Worm (Caenorhabditis elegans): Measurements from ENCODE around the gene unc-77.

unc-77 gene

ce11 chrIV:6156833-6157232 is 26.8 kb downstream of the unc-77 start, which contains the start of gene C11D2.4 (continued):
- TF ChIP-seq crh-2 (tag; optimal IDR thresholded peaks at IDR 0.05) (peak; percentile 44), ama-1 (optimal IDR thresholded peaks at IDR 0.05) (no peak), nhr-25 (tag; optimal IDR thresholded peaks at IDR 0.05) (no peak), unc-39 (tag; optimal IDR thresholded peaks at IDR 0.05) (no peak), nhr-77 (tag; optimal IDR thresholded peaks at IDR 0.05) (no peak), egl-27 (tag; optimal IDR thresholded peaks at IDR 0.05) (no peak), skn-1 (tag; optimal IDR thresholded peaks at IDR 0.05) (no peak), alr-1 (tag; optimal IDR thresholded peaks at IDR 0.05) (no peak)

ce11 chrIV:6155296-6155695 is 28.4 kb downstream of the unc-77 start, which contains the start of gene C11D2.7:
Gene C11D2.7, minus strand, starts transcription at chrIV:6155396.
- no peak for TF ChIP-seq lsy-2 (tag; optimal IDR thresholded peaks at IDR 0.05)
- no peak for TF ChIP-seq sma-9 (GFP tag; optimal IDR thresholded peaks at IDR 0.05)
- TF ChIP-seq sma-9 (tag; optimal IDR thresholded peaks at IDR 0.05): no peak
- no peak for TF ChIP-seq R02D3.7 (tag; optimal IDR thresholded peaks at IDR 0.05)
- TF ChIP-seq aly-2 (tag; optimal IDR thresholded peaks at IDR 0.05): no peak
- TF ChIP-seq lin-39 (tag; optimal IDR thresholded peaks at IDR 0.05): no peak

- TF ChIP-seq nhr-77 (tag; optimal IDR thresholded peaks at IDR 0.05) (no peak), nhr-11 (tag; optimal IDR thresholded peaks at IDR 0.05) (no peak), ceh-16 (tag; optimal IDR thresholded peaks at IDR 0.05) (no peak), peb-1 (tag; optimal IDR thresholded peaks at IDR 0.05) (no peak), unc-55 (GFP tag; optimal IDR thresholded peaks at IDR 0.05) (no peak), egl-27 (tag; optimal IDR thresholded peaks at IDR 0.05) (no peak), gmeb-1 (tag; optimal IDR thresholded peaks at IDR 0.05) (no peak), nhr-10 (tag; optimal IDR thresholded peaks at IDR 0.05) (no peak), ZK546.5 (tag; optimal IDR thresholded peaks at IDR 0.05) (no peak), lin-13 (GFP tag; optimal IDR thresholded peaks at IDR 0.05) (no peak), nhr-21 (tag; optimal IDR thresholded peaks at IDR 0.05) (no peak), sma-3 (GFP tag; optimal IDR thresholded peaks at IDR 0.05) (no peak), nhr-237 (tag; optimal IDR thresholded peaks at IDR 0.05) (no peak), nhr-6 (tag; optimal IDR thresholded peaks at IDR 0.05) (no peak), mdl-1 (tag; optimal IDR thresholded peaks at IDR 0.05) (no peak), mab-5 (tag; optimal IDR thresholded peaks at IDR 0.05) (no peak), crh-2 (tag; optimal IDR thresholded peaks at IDR 0.05) (no peak), nhr-12 (tag; optimal IDR thresholded peaks at IDR 0.05) (no peak)
Measured at ce11 chrIV:6151513-6151912, 32.1 kb downstream of the unc-77 start, which contains the start of gene C11D2.3. Gene C11D2.3, plus strand, starts transcription at chrIV:6151813.

- TF ChIP-seq ztf-11 (tag; optimal IDR thresholded peaks at IDR 0.05): no peak
- TF ChIP-seq lin-39 (tag; optimal IDR thresholded peaks at IDR 0.05): no peak
- TF ChIP-seq unc-62 (GFP tag; optimal IDR thresholded peaks at IDR 0.05): no peak
- TF ChIP-seq ZK546.5 (tag; optimal IDR thresholded peaks at IDR 0.05): no peak
- TF ChIP-seq egl-27 (tag; optimal IDR thresholded peaks at IDR 0.05): no peak
- no peak for TF ChIP-seq elt-1 (tag; optimal IDR thresholded peaks at IDR 0.05)
- TF ChIP-seq F13H6.1 (tag; optimal IDR thresholded peaks at IDR 0.05): no peak
- TF ChIP-seq ceh-16 (tag; optimal IDR thresholded peaks at IDR 0.05): no peak
- no peak for TF ChIP-seq sma-3 (GFP tag; optimal IDR thresholded peaks at IDR 0.05)
- TF ChIP-seq mab-5 (tag; optimal IDR thresholded peaks at IDR 0.05): no peak
- TF ChIP-seq lin-13 (GFP tag; optimal IDR thresholded peaks at IDR 0.05): no peak
- no peak for TF ChIP-seq fos-1 (tag; optimal IDR thresholded peaks at IDR 0.05)
- no peak for TF ChIP-seq Y55F3AM.14 (GFP tag; optimal IDR thresholded peaks at IDR 0.05)
- no peak for TF ChIP-seq unc-39 (tag; optimal IDR thresholded peaks at IDR 0.05)
- no peak for TF ChIP-seq snpc-4 (tag; optimal IDR thresholded peaks at IDR 0.05)
- no peak for TF ChIP-seq ztf-4 (tag; optimal IDR thresholded peaks at IDR 0.05)
- no peak for TF ChIP-seq R02D3.7 (tag; optimal IDR thresholded peaks at IDR 0.05)
Measured at ce11 chrIV:6149359-6149758, 34.3 kb downstream of the unc-77 start.

- TF ChIP-seq nhr-11 (tag; optimal IDR thresholded peaks at IDR 0.05): no peak
- TF ChIP-seq unc-62 (GFP tag; optimal IDR thresholded peaks at IDR 0.05): no peak
- TF ChIP-seq nhr-23 (tag; optimal IDR thresholded peaks at IDR 0.05): no peak
- no peak for TF ChIP-seq elt-3 (tag; optimal IDR thresholded peaks at IDR 0.05)
- TF ChIP-seq alr-1 (tag; optimal IDR thresholded peaks at IDR 0.05): no peak
- no peak for TF ChIP-seq unc-55 (GFP tag; optimal IDR thresholded peaks at IDR 0.05)
- no peak for TF ChIP-seq lin-39 (tag; optimal IDR thresholded peaks at IDR 0.05)
- no peak for TF ChIP-seq unc-39 (tag; optimal IDR thresholded peaks at IDR 0.05)
- no peak for TF ChIP-seq ztf-11 (tag; optimal IDR thresholded peaks at IDR 0.05)
- TF ChIP-seq aly-2 (tag; optimal IDR thresholded peaks at IDR 0.05): no peak
- no peak for TF ChIP-seq ztf-1 (GFP tag; conservative IDR thresholded peaks at IDR 0.05)
- TF ChIP-seq egl-27 (tag; optimal IDR thresholded peaks at IDR 0.05): no peak
- no peak for TF ChIP-seq nhr-77 (tag; optimal IDR thresholded peaks at IDR 0.05)
- TF ChIP-seq nhr-237 (tag; optimal IDR thresholded peaks at IDR 0.05): no peak
- TF ChIP-seq lin-11 (tag; optimal IDR thresholded peaks at IDR 0.05): no peak
- no peak for TF ChIP-seq nhr-25 (tag; optimal IDR thresholded peaks at IDR 0.05)
- no peak for TF ChIP-seq fos-1 (tag; optimal IDR thresholded peaks at IDR 0.05)
- TF ChIP-seq skn-1 (tag; optimal IDR thresholded peaks at IDR 0.05): no peak
Measured at ce11 chrIV:6145984-6146383, 37.7 kb downstream of the unc-77 start.

Data from whole organism, L2 larva.